Fruit fly (Drosophila melanogaster) whole organism, embryonic: Measurements from ENCODE around the gene CG32625.
A peak's percentile ranks its signal among the peaks of the same experiment; 100 is the strongest.

Experiments
- Atf6 ChIP-seq: fragments of 200-800 bp; sonication (Bioruptor generic); IDR thresholded peaks from 2 replicates; pipeline ENCODE4 v1.3.6; 2022; ENCODE audit warnings: missing biosample characterization, missing genetic modification characterization
- B-H2 ChIP-seq: fragments of 200-800 bp; sonication (Bioruptor generic); optimal IDR thresholded peaks from 2 replicates; lab custom pipeline; 2018; ENCODE audit warnings: missing biosample characterization, mild to moderate bottlenecking, missing genetic modification characterization
- CG10543 ChIP-seq: fragments of 200-800 bp; sonication (Bioruptor generic); optimal IDR thresholded peaks from 3 replicates; lab custom pipeline; 2017; ENCODE audit warnings: missing biosample characterization, mild to moderate bottlenecking, missing genetic modification characterization, moderate library complexity
- CG10979 ChIP-seq: fragments of 200-800 bp; sonication (Bioruptor generic); optimal IDR thresholded peaks from 2 replicates; lab custom pipeline; 2018; ENCODE audit warnings: missing biosample characterization, mild to moderate bottlenecking, missing genetic modification characterization, moderate library complexity
- CG12071 ChIP-seq: fragments of 200-800 bp; sonication (Bioruptor generic); optimal IDR thresholded peaks from 3 replicates; lab custom pipeline; 2018; ENCODE audit warnings: missing biosample characterization, mild to moderate bottlenecking, missing genetic modification characterization
- CG14050 ChIP-seq: fragments of 200-800 bp; sonication (Bioruptor generic); IDR thresholded peaks from 3 replicates; pipeline ENCODE4 v1.3.6; 2022; ENCODE audit warnings: missing biosample characterization, missing genetic modification characterization
- CG2129 ChIP-seq: fragments of 200-800 bp; sonication (Bioruptor generic); IDR thresholded peaks from 2 replicates; pipeline ENCODE4 v1.3.6; 2022; ENCODE audit warnings: missing biosample characterization, missing genetic modification characterization; ENCODE audit not compliant: partially characterized antibody
- CG5953 ChIP-seq: fragments of 200-800 bp; sonication (Bioruptor generic); IDR thresholded peaks from 2 replicates; pipeline ENCODE4 v1.3.6; 2022; ENCODE audit warnings: missing biosample characterization, missing genetic modification characterization
- CG6689 ChIP-seq: fragments of 200-800 bp; sonication (Bioruptor generic); IDR thresholded peaks from 2 replicates; pipeline ENCODE4 v1.3.6; 2022; ENCODE audit warnings: missing biosample characterization, missing genetic modification characterization
- CG9932 ChIP-seq: fragments of 200-800 bp; sonication (Bioruptor generic); IDR thresholded peaks from 2 replicates; pipeline ENCODE4 v1.3.6; 2022; ENCODE audit warnings: missing biosample characterization, missing genetic modification characterization
- Dad ChIP-seq: fragments of 200-800 bp; sonication (Bioruptor generic); optimal IDR thresholded peaks from 3 replicates; lab custom pipeline; 2016; ENCODE audit warnings: missing biosample characterization, missing genetic modification characterization
- Dip3 ChIP-seq: fragments of 200-800 bp; sonication (Bioruptor generic); optimal IDR thresholded peaks from 3 replicates; lab custom pipeline; 2016; ENCODE audit warnings: missing biosample characterization, missing genetic modification characterization
- Doc3 ChIP-seq: fragments of 200-800 bp; sonication (Bioruptor generic); IDR thresholded peaks from 3 replicates; pipeline ENCODE4 v1.3.6; 2022; ENCODE audit warnings: missing biosample characterization, missing genetic modification characterization; ENCODE audit not compliant: partially characterized antibody
- E2f2 ChIP-seq: fragments of 200-800 bp; sonication (Bioruptor generic); IDR thresholded peaks from 2 replicates; pipeline ENCODE4 v1.3.6; 2022; ENCODE audit warnings: missing biosample characterization, missing genetic modification characterization
- Ets97D ChIP-seq: fragments of 200-800 bp; sonication (Bioruptor generic); optimal IDR thresholded peaks from 3 replicates; lab custom pipeline; 2016; ENCODE audit warnings: missing biosample characterization, missing genetic modification characterization
- Lpt ChIP-seq: fragments of >200 bp; optimal IDR thresholded peaks from 2 replicates; lab custom pipeline; 2018; ENCODE audit warnings: missing biosample characterization, missing genetic modification characterization
- MBD-R2 ChIP-seq: fragments of 200-800 bp; sonication (Bioruptor generic); IDR thresholded peaks from 2 replicates; pipeline ENCODE4 v1.3.6; 2022; ENCODE audit warnings: missing biosample characterization, missing genetic modification characterization
- NC2β ChIP-seq: fragments of 200-800 bp; sonication (Bioruptor generic); optimal IDR thresholded peaks from 2 replicates; lab custom pipeline; 2016; ENCODE audit warnings: missing biosample characterization, missing genetic modification characterization
- PHDP ChIP-seq: fragments of 200-800 bp; sonication (Bioruptor generic); optimal IDR thresholded peaks from 3 replicates; lab custom pipeline; 2018; ENCODE audit warnings: missing biosample characterization, mild to moderate bottlenecking, missing genetic modification characterization, moderate library complexity
- dysf ChIP-seq: fragments of 200-800 bp; sonication (Bioruptor generic); IDR thresholded peaks from 3 replicates; pipeline ENCODE4 v1.3.6; 2022; ENCODE audit warnings: missing biosample characterization, missing genetic modification characterization
- esg ChIP-seq: fragments of 200-800 bp; sonication (Bioruptor generic); conservative IDR thresholded peaks from 2 replicates; pipeline ENCODE4 v1.3.6; 2022; ENCODE audit warnings: missing biosample characterization, missing genetic modification characterization
- ewg ChIP-seq: fragments of 200-800 bp; sonication (Bioruptor generic); optimal IDR thresholded peaks from 3 replicates; lab custom pipeline; 2017; ENCODE audit warnings: mild to moderate bottlenecking, missing biosample characterization, missing genetic modification reagents, missing genetic modification characterization
- insv ChIP-seq, 2 experiments: fragments of 200-800 bp; sonication (Bioruptor generic); optimal IDR thresholded peaks; 3 replicates each; lab custom pipeline; 2016 to 2018; ENCODE audit warnings: missing biosample characterization in 2 of 2, missing genetic modification characterization in 2 of 2
- lbe ChIP-seq: fragments of 200-800 bp; sonication (Bioruptor generic); optimal IDR thresholded peaks from 2 replicates; lab custom pipeline; 2016; ENCODE audit warnings: missing biosample characterization, mild to moderate bottlenecking, missing genetic modification characterization
- onecut ChIP-seq: fragments of 200-800 bp; sonication (Bioruptor generic); IDR thresholded peaks from 2 replicates; pipeline ENCODE4 v1.3.6; 2022; ENCODE audit warnings: missing biosample characterization, missing genetic modification characterization
- pan ChIP-seq, 4 experiments: fragments of >200 bp in 3 of 4; fragments of 200-800 bp in 1 of 4; sonication (Bioruptor generic) in 1 of 4; optimal IDR thresholded peaks in 3 of 4; IDR thresholded peaks in 1 of 4; 2 replicates each; pipeline versions ENCODE4 v1.3.6 to Lab custom; 2017 to 2022; ENCODE audit warnings: missing biosample characterization in 2 of 4, missing genetic modification characterization in 2 of 4, mixed read lengths in 1 of 4
- sens ChIP-seq: fragments of 200-800 bp; sonication (Bioruptor generic); peaks from one replicate; lab custom pipeline; 2016; ENCODE audit warnings: missing biosample characterization, missing genetic modification characterization
- trem ChIP-seq: fragments of 200-800 bp; optimal IDR thresholded peaks from 3 replicates; lab custom pipeline; 2019; ENCODE audit warnings: missing biosample characterization, mild to moderate bottlenecking, missing genetic modification characterization, moderate library complexity
- vfl ChIP-seq: fragments of 200-800 bp; sonication (Bioruptor generic); optimal IDR thresholded peaks from 2 replicates; lab custom pipeline; 2016; ENCODE audit warnings: missing biosample characterization, missing genetic modification characterization
- vvl ChIP-seq: fragments of 200-800 bp; sonication (Bioruptor generic); IDR thresholded peaks from 2 replicates; pipeline ENCODE4 v1.3.6; 2022; ENCODE audit warnings: missing biosample characterization, missing genetic modification characterization
- zen2 ChIP-seq: fragments of 200-800 bp; sonication (Bioruptor generic); IDR thresholded peaks from 3 replicates; pipeline ENCODE4 v1.3.6; 2022; ENCODE audit warnings: missing biosample characterization, missing genetic modification characterization; ENCODE audit not compliant: partially characterized antibody

CG32625 gene

DNA sequence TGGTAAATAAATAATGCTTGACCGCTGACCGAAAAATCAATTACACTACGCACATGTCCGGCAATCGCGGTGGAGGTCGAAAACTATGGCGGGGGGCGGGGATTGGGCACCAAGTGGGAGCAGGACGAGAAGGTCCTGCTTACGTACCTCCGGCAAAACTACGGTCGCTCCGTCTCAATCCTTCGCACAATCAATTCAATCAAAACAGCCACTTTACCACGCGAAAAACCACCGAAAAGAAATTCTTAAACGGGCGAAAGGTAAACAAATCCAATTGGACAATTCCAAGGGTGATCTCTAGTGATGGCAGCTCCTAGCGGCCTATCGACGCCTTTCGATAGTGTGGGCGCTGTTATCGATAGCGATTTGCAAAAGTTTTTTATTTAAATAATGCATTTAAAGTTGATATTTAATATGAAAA lies 38.6 kb downstream of the CG32625 start, which contains the start of gene Nadsyn (continued):
- TF ChIP-seq insv (GFP tag; optimal IDR thresholded peaks at IDR 0.05; lab: Kevin White, UChicago) (peak; percentile 59 to 93), CG2129 (GFP tag; lab: Robert Waterston, UW) (peak; percentile 65; the same call in 1 of the 2 replicates), lbe (GFP tag; lab: Kevin White, UChicago) (no peak), vvl (GFP tag; lab: Robert Waterston, UW) (0 out of 2 replicates have a peak, but pooled peaks have one; percentile 52), ewg (no peak), onecut (peak; percentile 70), CG6689 (GFP tag; lab: Robert Waterston, UW) (no peak), MBD-R2 (GFP tag; lab: Robert Waterston, UW) (peak; percentile 73), Doc3 (GFP tag; lab: Robert Waterston, UW) (peak; percentile 79), PHDP (tag; lab: Kevin White, UChicago) (no peak), Dip3 (GFP tag; lab: Kevin White, UChicago) (no peak), Lpt (GFP tag; lab: Kevin White, UChicago) (no peak), vfl (GFP tag; lab: Kevin White, UChicago) (no peak), zen2 (GFP tag; lab: Robert Waterston, UW) (peak; percentile 71), sens (GFP tag; lab: Kevin White, UChicago) (peak; percentile 75), Ets97D (GFP tag; lab: Kevin White, UChicago) (peak; percentile 25), CG12071 (GFP tag; lab: Kevin White, UChicago) (no peak), esg (GFP tag; lab: Robert Waterston, UW) (no peak), Dad (no peak), B-H2 (no peak), CG10979 (tag; lab: Kevin White, UChicago) (no peak), dysf (no peak), CG14050 (GFP tag; lab: Robert Waterston, UW) (no peak), pan (optimal IDR thresholded peaks at IDR 0.05; lab: Kevin White, UChicago) (no peak), pan (GFP tag; optimal IDR thresholded peaks at IDR 0.05 in 1 of 2, IDR thresholded peaks at IDR 0.05 in 1 of 2) (no peak), Atf6 (GFP tag; lab: Robert Waterston, UW) (no peak), E2f2 (peak; percentile 77), CG5953 (GFP tag; lab: Robert Waterston, UW) (no peak), CG10543 (GFP tag; lab: Kevin White, UChicago) (no peak), CG9932 (0 out of 2 replicates have a peak, but pooled peaks have one; percentile 17), trem (tag; lab: Kevin White, UChicago) (peak; percentile 51), NC2β (GFP tag; lab: Kevin White, UChicago) (no peak)
